Fruit fly (Drosophila melanogaster) whole organism, embryonic: ENCODE data around the gene cdi.

ENCODE experiments used
- Awh ChIP-seq: fragments of 200-800 bp; sonication (Bioruptor generic); IDR thresholded peaks from 2 replicates; pipeline ENCODE4, ENCODE4 v1.3.6; 2022; ENCODE audit warnings: missing biosample characterization, missing genetic modification characterization
- CG10209 ChIP-seq: fragments of 200-800 bp; sonication (Bioruptor generic); optimal IDR thresholded peaks from 3 replicates; lab custom pipeline; 2017; ENCODE audit warnings: missing biosample characterization, mild to moderate bottlenecking, missing genetic modification characterization, missing genetic modification reagents
- CG1024 ChIP-seq: fragments of 200-800 bp; sonication (Bioruptor generic); IDR thresholded peaks from 2 replicates; pipeline ENCODE4 v1.3.6; 2022; ENCODE audit warnings: missing biosample characterization, missing genetic modification characterization
- CG10565 ChIP-seq: fragments of 200-800 bp; sonication (Bioruptor generic); optimal IDR thresholded peaks from 3 replicates; lab custom pipeline; 2016; ENCODE audit warnings: missing biosample characterization, mild to moderate bottlenecking, missing genetic modification characterization
- CG12299 ChIP-seq: fragments of 200-800 bp; sonication (Bioruptor generic); optimal IDR thresholded peaks from 2 replicates; lab custom pipeline; 2018; ENCODE audit warnings: missing biosample characterization, mild to moderate bottlenecking, missing genetic modification characterization
- CG13424 ChIP-seq: fragments of 200-800 bp; sonication (Bioruptor generic); optimal IDR thresholded peaks from 2 replicates; lab custom pipeline; 2019; ENCODE audit warnings: missing biosample characterization, mild to moderate bottlenecking, missing genetic modification characterization, moderate library complexity
- CG15073 ChIP-seq: fragments of 200-800 bp; sonication (Bioruptor generic); optimal IDR thresholded peaks from 2 replicates; lab custom pipeline; 2016; ENCODE audit warnings: missing biosample characterization, missing genetic modification characterization
- CG15696 ChIP-seq: fragments of 200-800 bp; sonication (Bioruptor generic); optimal IDR thresholded peaks from 2 replicates; lab custom pipeline; 2019; ENCODE audit warnings: missing biosample characterization, mild to moderate bottlenecking, missing genetic modification characterization, moderate library complexity
- CG16863 ChIP-seq: fragments of 200-800 bp; sonication (Bioruptor generic); optimal IDR thresholded peaks from 3 replicates; lab custom pipeline; 2016; ENCODE audit warnings: missing biosample characterization, missing genetic modification characterization
- CG18011 ChIP-seq: fragments of 200-800 bp; sonication (Bioruptor generic); optimal IDR thresholded peaks from 2 replicates; lab custom pipeline; 2017; ENCODE audit warnings: missing biosample characterization, missing genetic modification characterization, mild to moderate bottlenecking, moderate library complexity, missing genotype
- CG2116 ChIP-seq: fragments of 200-800 bp; sonication (Bioruptor generic); optimal IDR thresholded peaks from 3 replicates; lab custom pipeline; 2018; ENCODE audit warnings: missing biosample characterization, mild to moderate bottlenecking, missing genetic modification characterization
- CG3163 ChIP-seq: fragments of 200-800 bp; sonication (Bioruptor generic); optimal IDR thresholded peaks from 3 replicates; lab custom pipeline; 2016; ENCODE audit warnings: missing biosample characterization, missing genetic modification characterization
- CG3847 ChIP-seq: fragments of 200-800 bp; sonication (Bioruptor generic); IDR thresholded peaks from 2 replicates; pipeline ENCODE4 v1.3.6; 2022; ENCODE audit warnings: missing biosample characterization, missing genetic modification characterization
- CG4707 ChIP-seq: fragments of 200-800 bp; sonication (Bioruptor generic); optimal IDR thresholded peaks from 2 replicates; lab custom pipeline; 2018; ENCODE audit warnings: missing biosample characterization, mild to moderate bottlenecking, missing genetic modification characterization, moderate library complexity
- CG5953 ChIP-seq: fragments of 200-800 bp; sonication (Bioruptor generic); IDR thresholded peaks from 2 replicates; pipeline ENCODE4 v1.3.6; 2022; ENCODE audit warnings: missing biosample characterization, missing genetic modification characterization
- CG6654 ChIP-seq: fragments of 200-800 bp; sonication (Bioruptor generic); optimal IDR thresholded peaks from 2 replicates; lab custom pipeline; 2017; ENCODE audit warnings: missing biosample characterization, mild to moderate bottlenecking, missing genetic modification characterization
- CG6854 ChIP-seq: fragments of 200-800 bp; sonication (Bioruptor generic); optimal IDR thresholded peaks from 3 replicates; lab custom pipeline; 2017; ENCODE audit warnings: missing biosample characterization, mild to moderate bottlenecking, missing genetic modification characterization
- CG9817 ChIP-seq: fragments of 200-800 bp; sonication (Bioruptor generic); optimal IDR thresholded peaks from 2 replicates; lab custom pipeline; 2018; ENCODE audit warnings: missing biosample characterization, mild to moderate bottlenecking, missing genetic modification characterization, moderate library complexity
- Camta ChIP-seq: fragments of 200-800 bp; sonication (Bioruptor generic); optimal IDR thresholded peaks from 2 replicates; lab custom pipeline; 2016; ENCODE audit warnings: missing biosample characterization, missing genetic modification characterization
- CkIIα-i1 ChIP-seq: fragments of 200-800 bp; sonication (Bioruptor generic); IDR thresholded peaks from 2 replicates; pipeline ENCODE4 v1.3.6; 2022; ENCODE audit warnings: missing biosample characterization, missing genetic modification characterization
- CoRest ChIP-seq: fragments of 200-800 bp; sonication (Bioruptor generic); optimal IDR thresholded peaks from 3 replicates; lab custom pipeline; 2018; ENCODE audit warnings: missing biosample characterization, mild to moderate bottlenecking, missing genetic modification characterization, moderate library complexity
- Dek ChIP-seq: fragments of 200-800 bp; sonication (Bioruptor generic); optimal IDR thresholded peaks from 3 replicates; lab custom pipeline; 2019; ENCODE audit warnings: missing biosample characterization, mild to moderate bottlenecking, missing genetic modification characterization, moderate library complexity
- HLH54F ChIP-seq: fragments of 200-800 bp; sonication (Bioruptor generic); optimal IDR thresholded peaks from 3 replicates; lab custom pipeline; 2016; ENCODE audit warnings: missing biosample characterization, missing genetic modification characterization
- MESR4 ChIP-seq: fragments of 200-800 bp; sonication (Bioruptor generic); optimal IDR thresholded peaks from 2 replicates; lab custom pipeline; 2018; ENCODE audit warnings: missing biosample characterization, mild to moderate bottlenecking, missing genetic modification characterization, moderate library complexity
- NC2α ChIP-seq: fragments of 200-800 bp; sonication (Bioruptor generic); optimal IDR thresholded peaks from 2 replicates; lab custom pipeline; 2016; ENCODE audit warnings: missing biosample characterization, missing genetic modification characterization
- Pdp1 ChIP-seq, 2 experiments: fragments of 200-800 bp; sonication (Bioruptor generic); optimal IDR thresholded peaks; 3 replicates each; lab custom pipeline; 2016; ENCODE audit warnings: missing biosample characterization in 2 of 2, missing genetic modification characterization in 2 of 2, mild to moderate bottlenecking in 1 of 2, moderate library complexity in 1 of 2
- Rx ChIP-seq: fragments of 200-800 bp; sonication (Bioruptor generic); IDR thresholded peaks from 2 replicates; pipeline ENCODE4 v1.3.6; 2022; ENCODE audit warnings: missing biosample characterization, missing genetic modification characterization
- Side ChIP-seq: fragments of 200-800 bp; sonication (Bioruptor generic); optimal IDR thresholded peaks from 2 replicates; lab custom pipeline; 2016; ENCODE audit warnings: missing biosample characterization, missing genetic modification characterization
- Sox102F ChIP-seq: fragments of 200-800 bp; sonication (Bioruptor generic); optimal IDR thresholded peaks from 2 replicates; lab custom pipeline; 2018; ENCODE audit warnings: missing biosample characterization, mild to moderate bottlenecking, missing genetic modification characterization, moderate library complexity
- amos ChIP-seq: fragments of 200-800 bp; sonication (Bioruptor generic); IDR thresholded peaks from 2 replicates; pipeline ENCODE4 v1.3.6; 2022; ENCODE audit warnings: missing biosample characterization, missing genetic modification characterization; ENCODE audit not compliant: partially characterized antibody
- cad ChIP-seq: fragments of >200 bp; optimal IDR thresholded peaks from 2 replicates; lab custom pipeline; 2017; ENCODE audit warnings: missing biosample characterization, missing genetic modification characterization
- crp ChIP-seq, 2 experiments: fragments of 200-800 bp; sonication (Bioruptor generic); optimal IDR thresholded peaks; 2 replicates in 1 of 2; 3 replicates in 1 of 2; lab custom pipeline; 2017; ENCODE audit warnings: missing biosample characterization in 2 of 2, missing genetic modification characterization in 2 of 2, mild to moderate bottlenecking in 1 of 2, moderate library complexity in 1 of 2
- da ChIP-seq: fragments of 200-800 bp; sonication (Bioruptor generic); optimal IDR thresholded peaks from 2 replicates; lab custom pipeline; 2016; ENCODE audit warnings: missing biosample characterization, missing genetic modification characterization
- dmrt99B ChIP-seq: fragments of 200-800 bp; sonication (Bioruptor generic); optimal IDR thresholded peaks from 2 replicates; lab custom pipeline; 2018; ENCODE audit warnings: missing biosample characterization, mild to moderate bottlenecking, missing genetic modification characterization, moderate library complexity
- en ChIP-seq: fragments of 200-800 bp; sonication (Bioruptor generic); optimal IDR thresholded peaks from 2 replicates; lab custom pipeline; 2016; ENCODE audit warnings: missing biosample characterization, missing genetic modification characterization
- her ChIP-seq: fragments of 200-800 bp; sonication (Bioruptor generic); optimal IDR thresholded peaks from 2 replicates; lab custom pipeline; 2016; ENCODE audit warnings: missing biosample characterization, missing genetic modification characterization
- insv ChIP-seq, 2 experiments: fragments of 200-800 bp; sonication (Bioruptor generic); optimal IDR thresholded peaks; 3 replicates each; lab custom pipeline; 2016 to 2018; ENCODE audit warnings: missing biosample characterization in 2 of 2, missing genetic modification characterization in 2 of 2
- oc ChIP-seq: fragments of 200-800 bp; sonication (Bioruptor generic); optimal IDR thresholded peaks from 2 replicates; lab custom pipeline; 2018; ENCODE audit warnings: missing biosample characterization, mild to moderate bottlenecking, missing genetic modification characterization, moderate library complexity
- otp ChIP-seq: fragments of 200-800 bp; sonication (Bioruptor generic); IDR thresholded peaks from 3 replicates; pipeline ENCODE4, ENCODE4 v1.3.6; 2022; ENCODE audit warnings: missing biosample characterization, missing genetic modification characterization
- peb ChIP-seq: fragments of 200-800 bp; sonication (Bioruptor generic); IDR thresholded peaks from 2 replicates; pipeline ENCODE4 v1.3.6; 2022; ENCODE audit warnings: missing biosample characterization, missing genetic modification characterization
- run ChIP-seq: fragments of 200-800 bp; sonication (Bioruptor generic); optimal IDR thresholded peaks from 3 replicates; lab custom pipeline; 2018; ENCODE audit warnings: missing biosample characterization, mild to moderate bottlenecking, missing genetic modification characterization
- salm ChIP-seq: fragments of 200-800 bp; sonication (Bioruptor generic); optimal IDR thresholded peaks from 2 replicates; lab custom pipeline; 2018; ENCODE audit warnings: missing biosample characterization, mild to moderate bottlenecking, missing genetic modification characterization
- scrt ChIP-seq: fragments of 200-800 bp; sonication (Bioruptor generic); optimal IDR thresholded peaks from 2 replicates; lab custom pipeline; 2018; ENCODE audit warnings: missing biosample characterization, mild to moderate bottlenecking, missing genetic modification characterization, moderate library complexity
- tio ChIP-seq: fragments of 200-800 bp; sonication (Bioruptor generic); optimal IDR thresholded peaks from 2 replicates; lab custom pipeline; 2017; ENCODE audit warnings: missing biosample characterization, missing genetic modification characterization, inconsistent platforms
- tll ChIP-seq, 2 experiments: fragments of 200-800 bp in 1 of 2; fragments of >200 bp in 1 of 2; sonication (Bioruptor generic) in 1 of 2; optimal IDR thresholded peaks; 2 replicates each; lab custom pipeline; 2017 to 2019; ENCODE audit warnings: missing biosample characterization in 2 of 2, missing genetic modification characterization in 2 of 2, mild to moderate bottlenecking in 1 of 2, moderate library complexity in 1 of 2
- wor ChIP-seq: fragments of 200-800 bp; sonication (Bioruptor generic); IDR thresholded peaks from 2 replicates; pipeline ENCODE4 v1.3.6; 2022; ENCODE audit warnings: missing biosample characterization, missing genetic modification characterization
- zfh1 ChIP-seq: fragments of 200-800 bp; sonication (Bioruptor generic); IDR thresholded peaks from 3 replicates; pipeline ENCODE4 v1.3.6; 2022; ENCODE audit warnings: missing biosample characterization, missing genetic modification characterization

cdi gene

dm6 chr3R:18997388-18998287, 96.4 kb downstream of the cdi start (continued):
- TF ChIP-seq NC2α (peak; percentile 85), amos (GFP tag; lab: Robert Waterston, UW) (no peak), Sox102F (GFP tag; lab: Kevin White, UChicago) (peak; percentile 78), CG13424 (tag; lab: Kevin White, UChicago) (peak; percentile 77), CoRest (tag; lab: Kevin White, UChicago) (peak; percentile 68), CG3163 (GFP tag; lab: Kevin White, UChicago) (peak; percentile 53), en (GFP tag; lab: Kevin White, UChicago) (peak; percentile 41), crp (GFP tag; optimal IDR thresholded peaks at IDR 0.05; lab: Kevin White, UChicago) (peak in 1 of 2 experiments; percentile 49), CG10565 (GFP tag; lab: Kevin White, UChicago) (no peak), da (GFP tag; lab: Kevin White, UChicago) (peak; percentile 45), Dek (tag; lab: Kevin White, UChicago) (peak; percentile 6), CG10209 (GFP tag; lab: Kevin White, UChicago) (peak; percentile 91), tll (GFP tag; optimal IDR thresholded peaks at IDR 0.05; lab: Kevin White, UChicago) (peak in 1 of 2 experiments; percentile 43), insv (GFP tag; optimal IDR thresholded peaks at IDR 0.05; lab: Kevin White, UChicago) (peak; percentile 14 to 64), CG6654 (no peak), CG16863 (peak; percentile 82), CkIIα-i1 (no peak), Camta (no peak), otp (GFP tag; lab: Robert Waterston, UW) (peak; percentile 96), dmrt99B (tag; lab: Kevin White, UChicago) (peak; percentile 62), CG15073 (GFP tag; lab: Kevin White, UChicago) (peak; percentile 20), Awh (GFP tag; lab: Robert Waterston, UW) (peak; percentile 94), zfh1 (peak; percentile 64), scrt (GFP tag; lab: Kevin White, UChicago) (peak; percentile 2), peb (GFP tag; lab: Robert Waterston, UW) (0 out of 2 replicates have a peak, but pooled peaks have one; percentile 10), CG9817 (peak; percentile 1), CG1024 (GFP tag; lab: Robert Waterston, UW) (peak; percentile 55; the same call in 1 of the 2 replicates), oc (peak; percentile 87), CG2116 (GFP tag; lab: Kevin White, UChicago) (peak; percentile 76), cad (GFP tag; lab: Kevin White, UChicago) (no peak), CG15696 (peak; percentile 88), her (GFP tag; lab: Kevin White, UChicago) (peak; percentile 10), CG5953 (GFP tag; lab: Robert Waterston, UW) (peak; percentile 82), CG4707 (GFP tag; lab: Kevin White, UChicago) (peak; percentile 94), CG6854 (GFP tag; lab: Kevin White, UChicago) (no peak), Rx (0 out of 2 replicates have a peak, but pooled peaks have one; percentile 27), run (tag; lab: Kevin White, UChicago) (peak; percentile 64), CG18011 (GFP tag; lab: Kevin White, UChicago) (peak; percentile 51), Pdp1 (GFP tag; optimal IDR thresholded peaks at IDR 0.05; lab: Kevin White, UChicago) (peak in 1 of 2 experiments; percentile 38), Side (GFP tag; lab: Kevin White, UChicago) (peak; percentile 66), wor (GFP tag; lab: Robert Waterston, UW) (peak; percentile 20; the same call in 1 of the 2 replicates), HLH54F (GFP tag; lab: Kevin White, UChicago) (no peak), CG12299 (tag; lab: Kevin White, UChicago) (peak; percentile 86), CG3847 (peak; percentile 33; the same call in 1 of the 2 replicates), MESR4 (GFP tag; lab: Kevin White, UChicago) (peak; percentile 39), salm (tag; lab: Kevin White, UChicago) (peak; percentile 92), tio (GFP tag; lab: Kevin White, UChicago) (peak; percentile 10)
